Worm (Caenorhabditis elegans) whole organism, L4 larva: ENCODE results near the gene F55C9.5.

ENCODE experiments used
- F10B5.3 ChIP-seq: sonication (generic microtip); optimal IDR thresholded peaks from 2 replicates; lab custom pipeline; 2016; ENCODE audit warnings: mild to moderate bottlenecking, missing genetic modification characterization, missing compliant biosample characterization
- F26F4.8 ChIP-seq: fragments of 200-800 bp; sonication (Bioruptor generic); conservative IDR thresholded peaks from 2 replicates; pipeline ENCODE4 v1.3.6; 2022; ENCODE audit warnings: missing genetic modification characterization, missing compliant biosample characterization
- Y48G9A.11 ChIP-seq: fragments of 200-800 bp; sonication (Bioruptor generic); IDR thresholded peaks from 2 replicates; pipeline ENCODE4 v1.3.6; 2022; ENCODE audit warnings: missing genetic modification reagents, missing genetic modification characterization, missing compliant biosample characterization
- dve-1 ChIP-seq: sonication (generic microtip); optimal IDR thresholded peaks from 2 replicates; lab custom pipeline; 2017; ENCODE audit warnings: antibody characterized with exemption, mild to moderate bottlenecking, missing genetic modification characterization, missing compliant biosample characterization; ENCODE audit not compliant: insufficient read depth
- fos-1 ChIP-seq: fragments of 150-350 bp; optimal IDR thresholded peaks from 2 replicates; lab custom pipeline; 2014; ENCODE audit warnings: missing biosample characterization, missing genetic modification characterization
- hlh-11 ChIP-seq: fragments of 200-800 bp; sonication (Bioruptor generic); optimal IDR thresholded peaks from 2 replicates; lab custom pipeline; 2018; ENCODE audit warnings: mild to moderate bottlenecking, missing genetic modification characterization, missing compliant biosample characterization
- nhr-77 ChIP-seq: fragments of 150-350 bp; optimal IDR thresholded peaks from 2 replicates; lab custom pipeline; 2014; ENCODE audit warnings: missing biosample characterization, missing genetic modification characterization
- snpc-4 ChIP-seq: fragments of 150-350 bp; optimal IDR thresholded peaks from 2 replicates; lab custom pipeline; 2014; ENCODE audit warnings: missing biosample characterization, missing genetic modification characterization
- ztf-11 ChIP-seq: fragments of 150-350 bp; optimal IDR thresholded peaks from 2 replicates; lab custom pipeline; 2014; ENCODE audit warnings: missing biosample characterization, missing genetic modification characterization

DNA sequence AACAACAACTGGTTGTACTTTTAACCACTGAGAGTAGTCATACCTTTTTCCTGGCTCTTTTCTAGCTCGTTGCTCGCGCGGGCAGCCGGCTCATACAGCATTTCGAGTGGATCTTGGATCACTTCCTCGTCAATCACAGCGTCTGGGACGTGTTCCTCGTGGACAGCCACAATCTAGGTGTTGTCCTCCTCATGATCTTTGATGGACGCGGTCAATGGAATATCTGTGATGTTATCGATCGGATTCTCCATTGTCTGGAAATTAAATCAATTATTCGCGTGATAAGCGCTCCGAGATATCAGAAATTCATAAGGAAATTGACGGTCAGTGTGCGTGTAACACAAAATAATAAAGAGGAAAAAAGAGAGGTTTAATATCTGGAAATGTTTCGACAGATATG lies 13.0 kb downstream of the F55C9.5 start, which contains the start of gene F21D9.8:
- TF ChIP-seq hlh-11 (tag; lab: Kevin White, UChicago), result no peak
- TF ChIP-seq dve-1, result no peak
- no peak for TF ChIP-seq F26F4.8
- no peak for TF ChIP-seq snpc-4 (tag; lab: Kevin White, UChicago)
- TF ChIP-seq ztf-11 (tag; lab: Kevin White, UChicago), result no peak
- no peak for TF ChIP-seq F10B5.3 (tag; lab: Kevin White, UChicago)
- TF ChIP-seq fos-1, result no peak
- no peak for TF ChIP-seq Y48G9A.11 (GFP tag; lab: Robert Waterston, UW)
- TF ChIP-seq nhr-77 (tag; lab: Kevin White, UChicago), result no peak
